Fruit fly (Drosophila melanogaster): ENCODE data around the gene Ccdc85.
A peak's percentile ranks its signal among the peaks of the same experiment; 100 is the strongest.

Ccdc85 gene

DNA sequence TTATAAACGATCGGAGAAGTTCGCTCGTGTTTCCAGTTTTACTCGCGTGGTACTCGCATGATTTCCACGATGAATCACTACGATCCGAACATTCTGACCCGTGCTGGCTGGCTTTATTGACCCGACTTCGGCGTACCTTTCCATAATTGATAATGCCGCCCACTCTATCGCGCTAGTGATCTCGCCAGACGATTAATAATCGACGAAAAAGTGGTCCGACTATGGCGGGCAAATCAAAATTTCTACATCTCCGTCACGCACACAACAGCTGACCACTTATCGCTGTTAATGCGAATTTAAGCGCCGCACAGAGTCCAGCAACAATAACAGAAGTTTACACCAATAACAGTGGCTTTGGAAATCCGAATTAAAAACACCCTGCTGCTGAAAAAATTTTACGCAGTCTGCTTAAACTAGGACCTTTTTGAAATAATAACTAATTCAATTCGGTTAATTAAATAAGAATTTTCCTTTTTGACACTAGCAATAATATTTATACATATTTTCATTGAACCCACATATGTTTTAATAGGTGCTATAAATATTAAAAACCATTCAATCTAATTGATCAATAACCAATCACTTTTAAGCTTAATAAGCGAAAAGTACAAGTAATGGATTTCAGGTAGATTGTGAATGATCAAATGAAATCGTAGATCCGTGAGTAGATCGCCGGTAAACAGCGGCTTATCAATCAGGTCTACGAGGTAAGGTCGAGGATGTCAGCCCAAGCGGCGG is 56.8 kb downstream of the Ccdc85 start (continued):
- TF ChIP-seq CG16813 (GFP tag; IDR thresholded peaks at IDR 0.05; ENCODE audit: partially characterized antibody) (no peak), CoRest (tag; optimal IDR thresholded peaks at IDR 0.05) (peak; percentile 72), CG12236 (GFP tag; optimal IDR thresholded peaks at IDR 0.05) (no peak), maf-S (GFP tag; optimal IDR thresholded peaks at IDR 0.05) (peak; percentile 28), lmd (GFP tag; IDR thresholded peaks at IDR 0.05) (peak; percentile 23; the same call in 1 of the 2 replicates), prd (optimal IDR thresholded peaks at IDR 0.05) (no peak), prd (GFP tag; IDR thresholded peaks at IDR 0.05) (peak; percentile 40; the same call in 2 of the 3 replicates), Dp (GFP tag; optimal IDR thresholded peaks at IDR 0.05) (peak; percentile 70), CG3995 (GFP tag; optimal IDR thresholded peaks at IDR 0.05) (no peak), Hr3 (GFP tag; optimal IDR thresholded peaks at IDR 0.05) (peak; percentile 54), Meics (GFP tag; optimal IDR thresholded peaks at IDR 0.05) (peak; percentile 72), cwo (GFP tag; optimal IDR thresholded peaks at IDR 0.05) (peak; percentile 94), CG12071 (GFP tag; optimal IDR thresholded peaks at IDR 0.05) (no peak), Fer2 (tag; optimal IDR thresholded peaks at IDR 0.05) (no peak), Hr51 (GFP tag; optimal IDR thresholded peaks at IDR 0.05) (peak; percentile 5 to 56), CG10267 (tag; optimal IDR thresholded peaks at IDR 0.05) (peak; percentile 6), Usf (GFP tag; optimal IDR thresholded peaks at IDR 0.05) (peak; percentile 53), CG7928 (GFP tag; optimal IDR thresholded peaks at IDR 0.05) (no peak), lbe (GFP tag; optimal IDR thresholded peaks at IDR 0.05) (peak; percentile 5), CG3847 (GFP tag; IDR thresholded peaks at IDR 0.05) (peak; percentile 43; the same call in 1 of the 2 replicates), Camta (GFP tag; optimal IDR thresholded peaks at IDR 0.05) (peak; percentile 30), CG14050 (GFP tag; IDR thresholded peaks at IDR 0.05) (no peak), ro (GFP tag; IDR thresholded peaks at IDR 0.05) (0 out of 2 replicates have a peak, but pooled peaks have one; percentile 19), CG4707 (GFP tag; optimal IDR thresholded peaks at IDR 0.05) (no peak), CG31365 (tag; optimal IDR thresholded peaks at IDR 0.05) (no peak), MESR4 (GFP tag; optimal IDR thresholded peaks at IDR 0.05) (no peak), CG15011 (GFP tag; optimal IDR thresholded peaks at IDR 0.05) (no peak), CG17328 (GFP tag; IDR thresholded peaks at IDR 0.05) (no peak), vvl (GFP tag; IDR thresholded peaks at IDR 0.05) (no peak; the same call in 1 of the 2 replicates), CG13775 (GFP tag; optimal IDR thresholded peaks at IDR 0.05) (peak; percentile 2), CG5180 (GFP tag; optimal IDR thresholded peaks at IDR 0.05) (no peak), Oli (tag; optimal IDR thresholded peaks at IDR 0.05) (peak; percentile 45), CG2712 (tag; optimal IDR thresholded peaks at IDR 0.05) (peak; percentile 13), CG13624 (GFP tag; optimal IDR thresholded peaks at IDR 0.05) (peak; percentile 59), ftz-f1 (GFP tag; optimal IDR thresholded peaks at IDR 0.05) (no peak), CG9876 (GFP tag; optimal IDR thresholded peaks at IDR 0.05) (no peak), Hmr (GFP tag; optimal IDR thresholded peaks at IDR 0.05) (peak; percentile 60), crp (GFP tag; optimal IDR thresholded peaks at IDR 0.05) (peak in 1 of 2 experiments; percentile 60), NC2β (GFP tag; optimal IDR thresholded peaks at IDR 0.05) (no peak), ab (GFP tag; optimal IDR thresholded peaks at IDR 0.05) (no peak), D19A (tag; optimal IDR thresholded peaks at IDR 0.05) (peak; percentile 94), pzg (GFP tag; optimal IDR thresholded peaks at IDR 0.05) (peak; percentile 21), dmrt11E (tag; optimal IDR thresholded peaks at IDR 0.05) (peak; percentile 10), klu (GFP tag; IDR thresholded peaks at IDR 0.05) (no peak), HHEX (GFP tag; optimal IDR thresholded peaks at IDR 0.05) (peak; percentile 3), CG14860 (GFP tag; IDR thresholded peaks at IDR 0.05; ENCODE audit: partially characterized antibody) (no peak), sr (GFP tag; IDR thresholded peaks at IDR 0.05) (no peak), lola (GFP tag; optimal IDR thresholded peaks at IDR 0.05) (no peak)

Measured in whole organism, embryonic.